Worm (Caenorhabditis elegans): ENCODE data around the gene plc-4.

Gene plc-4

ce11 chrIV:7488457-7488783 lies 24.0 kb downstream of the plc-4 start:
- TF ChIP-seq F16B12.6 (tag; optimal IDR thresholded peaks at IDR 0.05) (no peak), mep-1 (tag; optimal IDR thresholded peaks at IDR 0.05) (no peak), lin-35 (GFP tag; optimal IDR thresholded peaks at IDR 0.05) (no peak), pax-3 (tag; optimal IDR thresholded peaks at IDR 0.05) (no peak), snpc-4 (tag; optimal IDR thresholded peaks at IDR 0.05) (no peak), jun-1 (tag; optimal IDR thresholded peaks at IDR 0.05) (no peak), nhr-85 (tag) (no peak), unc-30 (tag; optimal IDR thresholded peaks at IDR 0.05) (no peak), nhr-12 (tag; optimal IDR thresholded peaks at IDR 0.05) (no peak), zip-4 (GFP tag; optimal IDR thresholded peaks at IDR 0.05) (no peak)

- TF ChIP-seq xbp-1 (tag; optimal IDR thresholded peaks at IDR 0.05) (peak; percentile 19), tlp-1 (tag; optimal IDR thresholded peaks at IDR 0.05) (no peak), irx-1 (tag; optimal IDR thresholded peaks at IDR 0.05) (no peak), F16B12.6 (tag; optimal IDR thresholded peaks at IDR 0.05) (no peak), lin-14 (GFP tag; optimal IDR thresholded peaks at IDR 0.05) (peak; percentile 67), unc-62 (GFP tag; optimal IDR thresholded peaks at IDR 0.05) (no peak), unc-30 (tag; optimal IDR thresholded peaks at IDR 0.05) (no peak), nhr-76 (tag; optimal IDR thresholded peaks at IDR 0.05) (no peak), lir-3 (tag; optimal IDR thresholded peaks at IDR 0.05; ENCODE audit: poor library complexity) (no peak), lin-35 (GFP tag; optimal IDR thresholded peaks at IDR 0.05) (no peak), nhr-84 (tag; optimal IDR thresholded peaks at IDR 0.05) (no peak), ceh-8 (GFP tag; optimal IDR thresholded peaks at IDR 0.05) (no peak), pax-3 (tag; optimal IDR thresholded peaks at IDR 0.05) (no peak), nhr-47 (tag; optimal IDR thresholded peaks at IDR 0.05) (no peak), ceh-90 (tag; optimal IDR thresholded peaks at IDR 0.05) (no peak), mab-9 (GFP tag; IDR thresholded peaks at IDR 0.05) (no peak), aly-2 (tag; optimal IDR thresholded peaks at IDR 0.05) (no peak), egl-13 (tag; optimal IDR thresholded peaks at IDR 0.05) (no peak), ama-1 (optimal IDR thresholded peaks at IDR 0.05) (no peak), ceh-63 (GFP tag; optimal IDR thresholded peaks at IDR 0.05) (no peak), unc-98 (GFP tag; IDR thresholded peaks at IDR 0.05) (no peak), blmp-1 (tag; optimal IDR thresholded peaks at IDR 0.05) (no peak), nhr-20 (tag; optimal IDR thresholded peaks at IDR 0.05) (peak; percentile 43), nhr-71 (tag; optimal IDR thresholded peaks at IDR 0.05) (peak; percentile 57), aha-1 (tag; optimal IDR thresholded peaks at IDR 0.05) (no peak), jun-1 (tag; optimal IDR thresholded peaks at IDR 0.05) (no peak), egl-27 (tag; optimal IDR thresholded peaks at IDR 0.05) (no peak), nhr-28 (tag; optimal IDR thresholded peaks at IDR 0.05) (no peak), zag-1 (tag; optimal IDR thresholded peaks at IDR 0.05) (no peak), nhr-19 (GFP tag; conservative IDR thresholded peaks at IDR 0.05) (peak; percentile 41), swsn-7 (tag; optimal IDR thresholded peaks at IDR 0.05) (peak; percentile 68), vab-15 (tag; optimal IDR thresholded peaks at IDR 0.05) (no peak), unc-86 (tag; optimal IDR thresholded peaks at IDR 0.05) (peak; percentile 58), nhr-77 (tag; optimal IDR thresholded peaks at IDR 0.05) (no peak), unc-130 (tag; optimal IDR thresholded peaks at IDR 0.05) (no peak), fkh-4 (tag; optimal IDR thresholded peaks at IDR 0.05; ENCODE audit: borderline replicate concordance) (no peak), alr-1 (tag; optimal IDR thresholded peaks at IDR 0.05; ENCODE audit: borderline replicate concordance) (no peak), C16A3.4 (tag; optimal IDR thresholded peaks at IDR 0.05) (peak; percentile 36), nhr-85 (tag) (peak; percentile 79), ztf-4 (tag; optimal IDR thresholded peaks at IDR 0.05) (no peak), snpc-4 (tag; optimal IDR thresholded peaks at IDR 0.05) (no peak), sox-4 (tag; optimal IDR thresholded peaks at IDR 0.05) (no peak), tbx-2 (tag; optimal IDR thresholded peaks at IDR 0.05) (peak; percentile 47), fkh-10 (GFP tag; optimal IDR thresholded peaks at IDR 0.05) (no peak), nhr-237 (tag; optimal IDR thresholded peaks at IDR 0.05) (no peak), fos-1 (tag; optimal IDR thresholded peaks at IDR 0.05) (no peak), zip-4 (GFP tag; optimal IDR thresholded peaks at IDR 0.05) (no peak), ceh-88 (GFP tag; IDR thresholded peaks at IDR 0.05) (0 out of 2 replicates have a peak, but pooled peaks have one; percentile 14)
Observed at ce11 chrIV:7487554-7488456, 24.7 kb downstream of the plc-4 start, which contains the start of the genes his-60 and his-59. his-60 (minus strand) TSS chrIV:7487992. his-59 (plus strand) TSS chrIV:7488249.

Data from whole organism, L1 larva.